Worm (Caenorhabditis elegans): ENCODE data around the gene C25H3.15.
A peak's percentile ranks its signal among the peaks of the same experiment; 100 is the strongest.

Gene C25H3.15

DNA sequence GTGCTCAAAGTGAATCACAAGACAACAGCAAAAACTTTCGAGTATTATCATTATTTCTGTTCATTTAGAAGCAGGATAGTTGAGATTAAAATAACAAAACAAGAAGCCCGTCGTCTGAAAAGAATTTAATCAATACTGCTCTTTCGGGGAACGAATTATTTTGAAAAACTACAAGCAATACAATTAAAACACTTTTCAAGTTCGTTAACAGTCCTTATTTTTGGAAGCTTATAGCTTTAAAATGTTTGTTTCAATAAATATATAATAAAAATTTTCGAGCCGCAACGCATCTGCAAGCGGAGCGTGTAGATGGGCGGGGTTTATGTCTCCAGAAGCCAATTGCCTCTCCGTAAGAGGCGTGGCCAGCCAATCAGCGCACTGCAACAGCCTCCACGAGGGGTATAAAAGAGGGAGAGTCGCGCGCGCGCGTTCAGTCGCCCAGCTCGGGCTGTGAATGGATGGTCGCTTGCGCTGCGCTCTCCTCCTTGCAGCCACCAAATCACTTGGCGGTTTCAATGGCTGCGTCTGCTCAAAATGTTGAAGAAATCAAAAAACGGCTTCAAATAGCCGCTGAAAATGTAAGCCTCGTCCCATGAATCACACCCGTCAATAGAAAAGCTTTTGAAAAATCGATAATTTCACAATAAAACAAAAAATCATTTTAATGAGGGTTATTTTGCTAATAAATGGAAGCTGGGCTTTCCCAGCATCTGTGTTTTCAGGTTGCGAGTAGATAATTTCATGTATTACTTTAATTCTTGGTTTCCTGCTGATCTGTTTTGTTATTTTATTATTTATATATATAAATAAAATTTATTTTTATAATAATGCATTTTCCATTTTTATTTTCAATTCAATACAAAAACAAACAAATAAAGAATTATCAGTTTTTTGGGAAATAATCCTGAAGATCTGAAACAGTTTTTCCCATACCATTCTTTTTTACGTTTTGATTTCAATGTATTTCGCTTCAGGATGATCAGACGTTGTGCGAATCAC lies 4.1 kb upstream of the C25H3.15 start, which contains the start of the genes ift-43 and mdt-26:
TSS of gene ift-43 (minus strand) at position 51 of the 999 bp plus-strand sequence.
TSS of gene mdt-26 (plus strand) at position 446 of the 999 bp plus-strand sequence.
- TF ChIP-seq gei-8 (GFP tag; optimal IDR thresholded peaks at IDR 0.05) (no peak), nhr-42 (GFP tag; IDR thresholded peaks at IDR 0.05) (peak; percentile 83), ama-1 (optimal IDR thresholded peaks at IDR 0.05) (peak; percentile 100), rbr-2 (tag; optimal IDR thresholded peaks at IDR 0.05) (peak; percentile 76), ceh-82 (tag; optimal IDR thresholded peaks at IDR 0.05) (peak; percentile 34), snpc-1.2 (GFP tag; IDR thresholded peaks at IDR 0.05) (peak; percentile 75), ctbp-1 (GFP tag; IDR thresholded peaks at IDR 0.05) (peak; percentile 92), mdt-29 (GFP tag; IDR thresholded peaks at IDR 0.05) (peak; percentile 65; the same call in 1 of the 2 replicates), mxl-3 (GFP tag; optimal IDR thresholded peaks at IDR 0.05) (peak; percentile 47), F26F4.8 (GFP tag; conservative IDR thresholded peaks at IDR 0.05) (no peak), fos-1 (tag; optimal IDR thresholded peaks at IDR 0.05) (no peak), spr-1 (tag; optimal IDR thresholded peaks at IDR 0.05) (peak; percentile 81), nhr-77 (tag; optimal IDR thresholded peaks at IDR 0.05) (peak; percentile 0), skn-1 (tag; optimal IDR thresholded peaks at IDR 0.05) (no peak), ceh-20 (GFP tag; IDR thresholded peaks at IDR 0.05) (peak; percentile 67), F49E8.2 (tag; optimal IDR thresholded peaks at IDR 0.05; ENCODE audit: borderline replicate concordance) (no peak), saeg-2 (GFP tag; IDR thresholded peaks at IDR 0.05) (peak; percentile 58; the same call in 1 of the 2 replicates), madf-9 (GFP tag; conservative IDR thresholded peaks at IDR 0.05) (peak; percentile 67), nhr-10 (tag; optimal IDR thresholded peaks at IDR 0.05) (no peak), R02D3.7 (tag; optimal IDR thresholded peaks at IDR 0.05) (no peak), aha-1 (tag) (peak; percentile 99), ceh-28 (tag; optimal IDR thresholded peaks at IDR 0.05) (peak; percentile 76), nhr-48 (tag; optimal IDR thresholded peaks at IDR 0.05) (peak; percentile 35), ztf-7 (tag; optimal IDR thresholded peaks at IDR 0.05) (no peak), ZK546.5 (tag; optimal IDR thresholded peaks at IDR 0.05) (peak in 1 of 2 experiments; percentile 3), dmd-6 (GFP tag; IDR thresholded peaks at IDR 0.05) (peak; percentile 70), dmd-8 (GFP tag; IDR thresholded peaks at IDR 0.05) (peak; percentile 74; the same call in 1 of the 2 replicates), ceh-32 (tag; optimal IDR thresholded peaks at IDR 0.05; ENCODE audit: poor library complexity) (peak; percentile 55), lin-29 (GFP tag; IDR thresholded peaks at IDR 0.05) (peak; percentile 49; the same call in 1 of the 2 replicates), pha-4 (GFP tag; IDR thresholded peaks at IDR 0.05) (peak; percentile 72; the same call in 1 of the 2 replicates), pha-4 (tag; optimal IDR thresholded peaks at IDR 0.05) (no peak), ceh-44 (GFP tag; IDR thresholded peaks at IDR 0.05) (peak; percentile 64; the same call in 1 of the 2 replicates), lin-13 (GFP tag; optimal IDR thresholded peaks at IDR 0.05) (peak; percentile 69), lin-38 (GFP tag; IDR thresholded peaks at IDR 0.05) (peak; percentile 66), mes-2 (tag; optimal IDR thresholded peaks at IDR 0.05; ENCODE audit: poor library complexity, severe bottlenecking) (peak; percentile 74), nhr-11 (tag; optimal IDR thresholded peaks at IDR 0.05) (peak; percentile 69), aly-2 (tag; optimal IDR thresholded peaks at IDR 0.05) (no peak), T20F7.1 (GFP tag; optimal IDR thresholded peaks at IDR 0.05) (no peak), zfp-2 (tag; optimal IDR thresholded peaks at IDR 0.05) (no peak), mdl-1 (tag; optimal IDR thresholded peaks at IDR 0.05) (peak; percentile 76 to 88), arid-1 (GFP tag; conservative IDR thresholded peaks at IDR 0.05) (peak; percentile 78), daf-12 (tag; optimal IDR thresholded peaks at IDR 0.05) (no peak), Y105C5A.15 (GFP tag; IDR thresholded peaks at IDR 0.05) (no peak), ZK337.2 (GFP tag; IDR thresholded peaks at IDR 0.05) (no peak), nhr-28 (tag; optimal IDR thresholded peaks at IDR 0.05) (peak; percentile 46), hlh-30 (tag; optimal IDR thresholded peaks at IDR 0.05; ENCODE audit: insufficient read depth) (peak; percentile 79), tra-1 (GFP tag; IDR thresholded peaks at IDR 0.05) (peak; percentile 46; the same call in 1 of the 2 replicates), Y75B8A.6 (GFP tag; IDR thresholded peaks at IDR 0.05) (peak; percentile 73; the same call in 1 of the 2 replicates), attf-4 (tag; optimal IDR thresholded peaks at IDR 0.05) (no peak)
